Worm (Caenorhabditis elegans): ENCODE data around the gene F38B6.7.
A peak's percentile ranks its signal among the peaks of the same experiment; 100 is the strongest.

Gene F38B6.7

DNA sequence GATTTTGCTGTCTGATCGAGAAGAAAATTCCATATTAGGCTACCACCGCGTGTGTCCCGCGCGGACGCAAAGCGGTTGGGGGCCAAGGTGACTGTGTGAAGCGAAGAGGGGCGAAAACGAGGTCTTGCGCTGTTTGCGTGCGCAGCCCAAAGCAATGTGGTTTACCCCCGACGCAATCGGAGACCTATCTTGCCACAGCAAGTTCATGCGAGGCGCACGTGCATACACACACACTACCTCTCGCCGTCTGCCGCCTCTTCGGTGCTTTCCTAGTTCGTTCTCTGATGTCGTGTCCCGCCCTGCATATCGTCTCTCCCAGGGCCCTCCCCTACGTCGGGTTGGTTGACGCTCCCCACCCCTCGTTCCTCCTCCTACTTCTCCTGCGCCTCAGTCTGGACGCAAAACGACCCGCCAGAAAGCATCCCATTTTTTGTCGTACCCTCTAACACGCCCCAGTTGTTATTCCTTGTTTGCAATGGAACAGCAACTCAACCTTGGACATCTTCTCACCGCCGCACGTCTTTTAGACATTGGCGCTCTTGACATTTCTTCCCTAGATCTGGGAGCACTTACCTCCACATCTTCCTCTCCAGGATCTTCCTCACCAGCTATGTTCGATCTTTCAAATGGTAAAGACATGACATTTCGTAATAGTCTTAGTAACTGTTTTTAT is 44.0 kb upstream of the F38B6.7 start, which contains the start of gene mdl-1:
mdl-1 (plus strand) TSS at position 341 of the 673 bp plus-strand sequence.
- TF ChIP-seq sma-3 (GFP tag; optimal IDR thresholded peaks at IDR 0.05) (peak; percentile 3), skn-1 (tag; optimal IDR thresholded peaks at IDR 0.05) (no peak), ztf-4 (tag; optimal IDR thresholded peaks at IDR 0.05) (peak; percentile 87), F13H6.1 (tag; optimal IDR thresholded peaks at IDR 0.05) (peak; percentile 97), lin-39 (tag; optimal IDR thresholded peaks at IDR 0.05) (peak; percentile 37), ztf-1 (GFP tag; conservative IDR thresholded peaks at IDR 0.05) (no peak), nhr-11 (tag; optimal IDR thresholded peaks at IDR 0.05) (no peak), blmp-1 (tag; optimal IDR thresholded peaks at IDR 0.05; ENCODE audit: insufficient read depth) (peak; percentile 87), snpc-4 (tag; optimal IDR thresholded peaks at IDR 0.05) (peak; percentile 73), lin-11 (tag; optimal IDR thresholded peaks at IDR 0.05) (peak; percentile 82), unc-62 (GFP tag; optimal IDR thresholded peaks at IDR 0.05) (peak; percentile 10), nhr-10 (tag; optimal IDR thresholded peaks at IDR 0.05) (no peak), mbf-1 (tag; optimal IDR thresholded peaks at IDR 0.05) (no peak), mab-5 (tag; optimal IDR thresholded peaks at IDR 0.05) (peak; percentile 70), Y55F3AM.14 (GFP tag; optimal IDR thresholded peaks at IDR 0.05) (peak; percentile 83), elt-1 (tag; optimal IDR thresholded peaks at IDR 0.05) (peak; percentile 8), aly-2 (tag; optimal IDR thresholded peaks at IDR 0.05) (no peak), nhr-25 (tag; optimal IDR thresholded peaks at IDR 0.05) (peak; percentile 93), sem-4 (tag; optimal IDR thresholded peaks at IDR 0.05) (peak; percentile 70), fos-1 (tag; optimal IDR thresholded peaks at IDR 0.05) (peak; percentile 82), unc-55 (GFP tag; optimal IDR thresholded peaks at IDR 0.05) (peak; percentile 65), ceh-16 (tag; optimal IDR thresholded peaks at IDR 0.05) (peak; percentile 93), mdl-1 (tag; optimal IDR thresholded peaks at IDR 0.05) (peak; percentile 100), crh-2 (tag; optimal IDR thresholded peaks at IDR 0.05) (peak; percentile 94), ztf-11 (tag; optimal IDR thresholded peaks at IDR 0.05) (no peak), nhr-23 (tag; optimal IDR thresholded peaks at IDR 0.05) (no peak), nhr-129 (tag; optimal IDR thresholded peaks at IDR 0.05) (peak; percentile 93), zag-1 (tag; optimal IDR thresholded peaks at IDR 0.05) (peak; percentile 93), nhr-77 (tag; optimal IDR thresholded peaks at IDR 0.05) (no peak), unc-39 (tag; optimal IDR thresholded peaks at IDR 0.05) (no peak), nhr-237 (tag; optimal IDR thresholded peaks at IDR 0.05) (no peak), elt-3 (tag; optimal IDR thresholded peaks at IDR 0.05) (no peak), nhr-6 (tag; optimal IDR thresholded peaks at IDR 0.05) (peak; percentile 65), lsy-2 (tag; optimal IDR thresholded peaks at IDR 0.05) (peak; percentile 30 to 75), dmd-4 (tag; optimal IDR thresholded peaks at IDR 0.05) (no peak), C34F6.9 (tag; optimal IDR thresholded peaks at IDR 0.05) (peak; percentile 84), nhr-21 (tag; optimal IDR thresholded peaks at IDR 0.05) (peak; percentile 91), ama-1 (optimal IDR thresholded peaks at IDR 0.05) (peak; percentile 92), lin-13 (GFP tag; optimal IDR thresholded peaks at IDR 0.05) (peak; percentile 84), sma-9 (GFP tag; optimal IDR thresholded peaks at IDR 0.05) (peak; percentile 100), sma-9 (tag; optimal IDR thresholded peaks at IDR 0.05) (peak; percentile 97), alr-1 (tag; optimal IDR thresholded peaks at IDR 0.05) (no peak), egl-27 (tag; optimal IDR thresholded peaks at IDR 0.05) (peak; percentile 84), nhr-12 (tag; optimal IDR thresholded peaks at IDR 0.05) (no peak), peb-1 (tag; optimal IDR thresholded peaks at IDR 0.05) (no peak), gmeb-1 (tag; optimal IDR thresholded peaks at IDR 0.05) (peak; percentile 64), ZK546.5 (tag; optimal IDR thresholded peaks at IDR 0.05) (peak; percentile 18), R02D3.7 (tag; optimal IDR thresholded peaks at IDR 0.05) (no peak), ceh-82 (tag; optimal IDR thresholded peaks at IDR 0.05) (peak; percentile 52)

Data from whole organism, L2 larva.